Fruit fly (Drosophila melanogaster) whole organism, pupa: Measurements from ENCODE around the gene Nnp-1.

ENCODE experiments used
- CG15710 ChIP-seq: fragments of 200-800 bp; sonication (Bioruptor generic); optimal IDR thresholded peaks from 2 replicates; lab custom pipeline; 2018; ENCODE audit warnings: missing biosample characterization, mild to moderate bottlenecking, missing genetic modification characterization, moderate library complexity
- CG8159 ChIP-seq: fragments of 200-800 bp; sonication (Bioruptor generic); optimal IDR thresholded peaks from 3 replicates; lab custom pipeline; 2018; ENCODE audit warnings: missing biosample characterization, mild to moderate bottlenecking, missing genetic modification characterization, moderate library complexity
- CG8301 ChIP-seq: fragments of 200-800 bp; sonication (Bioruptor generic); optimal IDR thresholded peaks from 2 replicates; lab custom pipeline; 2018; ENCODE audit warnings: missing biosample characterization, mild to moderate bottlenecking, missing genetic modification characterization
- EcR ChIP-seq: fragments of 200-800 bp; sonication (Bioruptor generic); optimal IDR thresholded peaks from 3 replicates; lab custom pipeline; 2019; ENCODE audit warnings: missing biosample characterization, missing genetic modification characterization, mild to moderate bottlenecking, moderate library complexity, missing genetic modification reagents
- Pif1A ChIP-seq: fragments of 200-800 bp; sonication (Bioruptor generic); optimal IDR thresholded peaks from 3 replicates; lab custom pipeline; 2016; ENCODE audit warnings: missing biosample characterization, missing genetic modification characterization
- Snoo ChIP-seq: fragments of 200-800 bp; sonication (Bioruptor generic); optimal IDR thresholded peaks from 3 replicates; lab custom pipeline; 2017; ENCODE audit warnings: missing biosample characterization, mild to moderate bottlenecking, missing genetic modification characterization, inconsistent platforms
- gl ChIP-seq: fragments of 200-800 bp; sonication (Bioruptor generic); optimal IDR thresholded peaks from 2 replicates; lab custom pipeline; 2018; ENCODE audit warnings: missing biosample characterization, mild to moderate bottlenecking, missing genetic modification characterization

dm6 chr2L:13387255-13387654 is 21.3 kb upstream of the Nnp-1 start, which contains the start of the genes Ing5 and CG7099:
- TF ChIP-seq CG8159 (tag; lab: Kevin White, UChicago) (peak; percentile 93), CG15710 (tag; lab: Kevin White, UChicago) (peak; percentile 93), gl (tag; lab: Kevin White, UChicago) (peak; percentile 77), CG8301 (peak; percentile 89), Snoo (tag; lab: Kevin White, UChicago) (peak; percentile 95), EcR (GFP tag; lab: Kevin White, UChicago) (no peak), Pif1A (no peak)
